Fruit fly (Drosophila melanogaster): ENCODE data around the gene CG17568.

DNA sequence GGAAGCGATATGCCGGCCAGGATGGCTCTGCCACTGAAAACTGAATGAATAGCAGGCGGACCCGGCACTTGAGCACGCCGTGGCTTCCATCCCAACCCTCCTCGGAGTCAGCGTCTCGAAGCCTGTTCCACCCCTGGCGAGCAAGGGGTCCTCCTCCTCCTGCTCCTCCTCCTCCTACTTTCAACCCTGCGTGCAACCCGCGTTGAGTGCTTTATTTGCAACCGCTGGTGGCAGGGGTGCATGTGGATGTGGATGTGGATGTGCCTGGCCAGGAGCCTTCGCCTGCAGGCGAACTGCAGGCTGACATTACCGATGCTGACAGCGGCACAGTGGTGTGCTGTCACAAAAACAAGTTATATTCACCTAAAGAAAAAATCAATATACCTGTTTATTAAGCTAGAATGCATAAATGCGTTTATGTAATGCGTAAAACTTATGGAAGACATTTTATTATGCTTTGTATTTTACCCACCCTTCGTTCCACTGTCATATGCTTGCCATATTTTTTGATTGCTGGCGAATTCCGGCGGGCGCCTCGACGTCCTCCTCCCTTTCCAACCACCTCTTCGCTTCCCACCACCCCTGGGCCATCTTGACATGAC is 15.0 kb upstream of the CG17568 start:
- TF ChIP-seq CG8478 (optimal IDR thresholded peaks at IDR 0.05) = no peak
- no peak for TF ChIP-seq CTCF (optimal IDR thresholded peaks at IDR 0.05)

Data from S2 (cell line).